Fruit fly (Drosophila melanogaster) whole organism, prepupa: ENCODE data around the gene st.

ENCODE experiments used
- CG10631 ChIP-seq: fragments of 200-800 bp; sonication (Bioruptor generic); optimal IDR thresholded peaks from 2 replicates; lab custom pipeline; 2016; ENCODE audit warnings: missing biosample characterization, missing genetic modification characterization
- CG10669 ChIP-seq: fragments of 200-800 bp; sonication (Bioruptor generic); optimal IDR thresholded peaks from 3 replicates; lab custom pipeline; 2018; ENCODE audit warnings: missing biosample characterization, mild to moderate bottlenecking, missing genetic modification characterization, moderate library complexity
- CG11294 ChIP-seq: fragments of 200-800 bp; sonication (Bioruptor generic); IDR thresholded peaks from 2 replicates; pipeline ENCODE4 v1.3.6; 2022; ENCODE audit warnings: missing biosample characterization, missing genetic modification characterization
- CG11762 ChIP-seq: fragments of 200-800 bp; sonication (Bioruptor generic); optimal IDR thresholded peaks from 3 replicates; lab custom pipeline; 2016; ENCODE audit warnings: missing biosample characterization, missing genetic modification characterization; ENCODE audit not compliant: insufficient read depth
- CG11902 ChIP-seq: fragments of 200-800 bp; sonication (Bioruptor generic); optimal IDR thresholded peaks from 3 replicates; lab custom pipeline; 2016; ENCODE audit warnings: missing biosample characterization, missing genetic modification characterization
- CG15336 ChIP-seq: fragments of 200-800 bp; sonication (Bioruptor generic); IDR thresholded peaks from 2 replicates; pipeline ENCODE4 v1.3.6; 2022; ENCODE audit warnings: missing biosample characterization, missing genetic modification characterization
- CG1621 ChIP-seq: fragments of 200-800 bp; sonication (Bioruptor generic); optimal IDR thresholded peaks from 3 replicates; lab custom pipeline; 2018; ENCODE audit warnings: missing biosample characterization, mild to moderate bottlenecking, missing genetic modification characterization
- CG31627 ChIP-seq: fragments of 200-800 bp; sonication (Bioruptor generic); optimal IDR thresholded peaks from 3 replicates; lab custom pipeline; 2016; ENCODE audit warnings: missing biosample characterization, missing genetic modification characterization
- CG32006 ChIP-seq: fragments of 200-800 bp; sonication (Bioruptor generic); optimal IDR thresholded peaks from 3 replicates; lab custom pipeline; 2017; ENCODE audit warnings: missing biosample characterization, mild to moderate bottlenecking, missing genetic modification characterization
- CG3919 ChIP-seq: fragments of 200-800 bp; sonication (Bioruptor generic); optimal IDR thresholded peaks from 3 replicates; lab custom pipeline; 2016; ENCODE audit warnings: missing biosample characterization, missing genetic modification characterization
- CG4318 ChIP-seq: fragments of 200-800 bp; sonication (Bioruptor generic); optimal IDR thresholded peaks from 3 replicates; lab custom pipeline; 2017; ENCODE audit warnings: missing biosample characterization, mild to moderate bottlenecking, missing genetic modification characterization
- CG6163 ChIP-seq: fragments of 200-800 bp; sonication (Bioruptor generic); IDR thresholded peaks from 3 replicates; pipeline ENCODE4 v1.3.6; 2022; ENCODE audit warnings: missing biosample characterization, missing genetic modification characterization
- CG6276 ChIP-seq: fragments of 200-800 bp; sonication (Bioruptor generic); optimal IDR thresholded peaks from 2 replicates; lab custom pipeline; 2017; ENCODE audit warnings: missing biosample characterization, mild to moderate bottlenecking, missing genetic modification characterization
- CG6854 ChIP-seq: fragments of 200-800 bp; sonication (Bioruptor generic); optimal IDR thresholded peaks from 2 replicates; lab custom pipeline; 2017; ENCODE audit warnings: missing biosample characterization, mild to moderate bottlenecking, missing genetic modification characterization
- CG8119 ChIP-seq: fragments of 200-800 bp; sonication (Bioruptor generic); IDR thresholded peaks from 3 replicates; pipeline ENCODE4 v1.3.6; 2022; ENCODE audit warnings: missing biosample characterization, missing genetic modification characterization
- CG8319 ChIP-seq: fragments of 200-800 bp; sonication (Bioruptor generic); optimal IDR thresholded peaks from 3 replicates; lab custom pipeline; 2016; ENCODE audit warnings: missing biosample characterization, missing genetic modification characterization
- CG8632 ChIP-seq: fragments of 200-800 bp; sonication (Bioruptor generic); optimal IDR thresholded peaks from 3 replicates; lab custom pipeline; 2016; ENCODE audit warnings: missing biosample characterization, missing genetic modification characterization
- CG9139 ChIP-seq: fragments of 200-800 bp; sonication (Bioruptor generic); optimal IDR thresholded peaks from 3 replicates; lab custom pipeline; 2017; ENCODE audit warnings: missing biosample characterization, mild to moderate bottlenecking, missing genetic modification characterization
- Eip78C ChIP-seq: fragments of 200-800 bp; sonication (Bioruptor generic); peaks from one replicate; lab custom pipeline; 2016; ENCODE audit warnings: missing biosample characterization, missing genetic modification characterization
- Ets96B ChIP-seq: fragments of 200-800 bp; optimal IDR thresholded peaks from 2 replicates; lab custom pipeline; 2019; ENCODE audit warnings: missing biosample characterization, mild to moderate bottlenecking, missing genetic modification characterization, moderate library complexity
- Gug ChIP-seq: fragments of 200-800 bp; sonication (Bioruptor generic); IDR thresholded peaks from 2 replicates; pipeline ENCODE4 v1.3.6; 2022; ENCODE audit warnings: missing biosample characterization, missing genetic modification characterization
- Hr39 ChIP-seq: fragments of 200-800 bp; sonication (Bioruptor generic); optimal IDR thresholded peaks from 2 replicates; lab custom pipeline; 2016; ENCODE audit warnings: missing biosample characterization, missing genetic modification characterization
- Hr4 ChIP-seq: fragments of 200-800 bp; sonication (Bioruptor generic); optimal IDR thresholded peaks from 3 replicates; lab custom pipeline; 2016; ENCODE audit warnings: missing biosample characterization, missing genetic modification characterization
- Lpt ChIP-seq: fragments of 200-800 bp; sonication (Bioruptor generic); optimal IDR thresholded peaks from 3 replicates; lab custom pipeline; 2016; ENCODE audit warnings: missing biosample characterization, missing genetic modification characterization
- Met ChIP-seq: fragments of 200-800 bp; sonication (Bioruptor generic); optimal IDR thresholded peaks from 3 replicates; lab custom pipeline; 2016; ENCODE audit warnings: missing biosample characterization, missing genetic modification characterization
- OdsH ChIP-seq: fragments of 200-800 bp; sonication (Bioruptor generic); optimal IDR thresholded peaks from 3 replicates; lab custom pipeline; 2016; ENCODE audit warnings: missing biosample characterization, missing genetic modification characterization
- Sox14 ChIP-seq: fragments of 200-800 bp; sonication (Bioruptor generic); optimal IDR thresholded peaks from 3 replicates; lab custom pipeline; 2016; ENCODE audit warnings: missing biosample characterization, missing genetic modification characterization
- achi ChIP-seq: fragments of 200-800 bp; sonication (Bioruptor generic); optimal IDR thresholded peaks from 3 replicates; lab custom pipeline; 2016; ENCODE audit warnings: missing biosample characterization, missing genetic modification characterization
- acj6 ChIP-seq: fragments of 200-800 bp; sonication (Bioruptor generic); optimal IDR thresholded peaks from 3 replicates; lab custom pipeline; 2016; ENCODE audit warnings: missing biosample characterization, missing genetic modification characterization
- cyc ChIP-seq: fragments of 200-800 bp; sonication (Bioruptor generic); optimal IDR thresholded peaks from 3 replicates; lab custom pipeline; 2016; ENCODE audit warnings: missing biosample characterization, missing genetic modification characterization
- dac ChIP-seq: fragments of 200-800 bp; sonication (Bioruptor generic); optimal IDR thresholded peaks from 2 replicates; lab custom pipeline; 2017; ENCODE audit warnings: missing biosample characterization, mild to moderate bottlenecking, missing genetic modification characterization
- dsx ChIP-seq: fragments of 200-800 bp; optimal IDR thresholded peaks from 3 replicates; lab custom pipeline; 2019; ENCODE audit warnings: missing biosample characterization, mild to moderate bottlenecking, missing genetic modification characterization, moderate library complexity; ENCODE audit not compliant: poor library complexity, severe bottlenecking
- eg ChIP-seq: fragments of 200-800 bp; sonication (Bioruptor generic); IDR thresholded peaks from 3 replicates; pipeline ENCODE4 v1.3.6; 2022; ENCODE audit warnings: missing biosample characterization, missing genetic modification characterization
- esn ChIP-seq: fragments of 200-800 bp; sonication (Bioruptor generic); optimal IDR thresholded peaks from 2 replicates; lab custom pipeline; 2016; ENCODE audit warnings: missing biosample characterization, mild to moderate bottlenecking, missing genetic modification characterization, moderate library complexity
- fd59A ChIP-seq: fragments of 200-800 bp; sonication (Bioruptor generic); optimal IDR thresholded peaks from 2 replicates; lab custom pipeline; 2017; ENCODE audit warnings: missing biosample characterization, mild to moderate bottlenecking, missing genetic modification characterization, missing genetic modification reagents
- fkh ChIP-seq: fragments of 200-800 bp; sonication (Bioruptor generic); optimal IDR thresholded peaks from 3 replicates; lab custom pipeline; 2017; ENCODE audit warnings: missing biosample characterization, mild to moderate bottlenecking, missing genetic modification characterization, moderate library complexity
- net ChIP-seq: fragments of 200-800 bp; sonication (Bioruptor generic); optimal IDR thresholded peaks from 3 replicates; lab custom pipeline; 2016; ENCODE audit warnings: missing biosample characterization, missing genetic modification characterization
- pdm3 ChIP-seq: fragments of 200-800 bp; sonication (Bioruptor generic); optimal IDR thresholded peaks from 3 replicates; lab custom pipeline; 2016; ENCODE audit warnings: missing biosample characterization, missing genetic modification characterization
- salr ChIP-seq, 2 experiments: fragments of 200-800 bp; sonication (Bioruptor generic); optimal IDR thresholded peaks; 3 replicates each; lab custom pipeline; 2016 to 2018; ENCODE audit warnings: missing biosample characterization in 2 of 2, missing genetic modification characterization in 2 of 2, mild to moderate bottlenecking in 1 of 2
- ss ChIP-seq, 2 experiments: fragments of 200-800 bp; sonication (Bioruptor generic); optimal IDR thresholded peaks; 2 replicates in 1 of 2; 3 replicates in 1 of 2; lab custom pipeline; 2017 to 2018; ENCODE audit warnings: mild to moderate bottlenecking in 2 of 2, missing biosample characterization in 2 of 2, missing genetic modification characterization in 2 of 2, moderate library complexity in 1 of 2
- svp ChIP-seq: fragments of 200-800 bp; sonication (Bioruptor generic); peaks from one replicate; lab custom pipeline; 2016; ENCODE audit warnings: missing biosample characterization, missing genetic modification characterization
- vri ChIP-seq: fragments of 200-800 bp; sonication (Bioruptor generic); optimal IDR thresholded peaks from 3 replicates; lab custom pipeline; 2016; ENCODE audit warnings: missing biosample characterization, mild to moderate bottlenecking, missing genetic modification characterization

Gene st

DNA sequence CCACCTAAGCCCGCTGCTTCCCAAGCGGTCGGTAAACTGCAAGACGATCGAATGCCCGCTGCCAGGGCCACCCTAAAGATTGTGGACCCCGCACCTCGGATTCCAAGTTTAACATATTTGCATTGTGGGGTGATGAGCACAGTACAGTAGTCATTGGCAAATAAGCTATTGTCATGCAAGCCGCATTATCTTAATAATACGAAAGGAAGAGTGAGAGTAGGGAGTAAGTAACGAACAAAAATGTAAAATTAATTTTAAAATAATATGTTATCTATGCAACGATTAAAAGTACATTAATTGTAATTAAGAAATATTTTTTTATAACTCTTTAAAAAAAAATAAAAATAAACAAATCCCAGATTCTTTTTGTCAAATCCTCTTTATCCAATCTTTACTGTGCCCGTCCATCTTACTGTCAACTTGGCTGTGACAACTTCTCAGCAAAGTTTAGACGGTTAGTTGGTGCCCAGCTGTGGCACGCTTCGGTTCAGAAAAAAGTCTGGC, at the start of gene st:
st (plus strand) TSS at position 454 of the 504 bp plus-strand sequence.
- TF ChIP-seq achi (GFP tag; lab: Kevin White, UChicago): peak; percentile 7
- peak; percentile 21 for TF ChIP-seq CG10631 (GFP tag; lab: Kevin White, UChicago)
- peak; percentile 24 for TF ChIP-seq Hr4 (GFP tag; lab: Kevin White, UChicago)
- peak; percentile 45 for TF ChIP-seq CG32006
- TF ChIP-seq Ets96B (tag; lab: Kevin White, UChicago): no peak
- no peak for TF ChIP-seq cyc (GFP tag; lab: Kevin White, UChicago)
- peak; percentile 18 for TF ChIP-seq fkh
- TF ChIP-seq OdsH: peak; percentile 17
- TF ChIP-seq CG11902: no peak

DNA sequence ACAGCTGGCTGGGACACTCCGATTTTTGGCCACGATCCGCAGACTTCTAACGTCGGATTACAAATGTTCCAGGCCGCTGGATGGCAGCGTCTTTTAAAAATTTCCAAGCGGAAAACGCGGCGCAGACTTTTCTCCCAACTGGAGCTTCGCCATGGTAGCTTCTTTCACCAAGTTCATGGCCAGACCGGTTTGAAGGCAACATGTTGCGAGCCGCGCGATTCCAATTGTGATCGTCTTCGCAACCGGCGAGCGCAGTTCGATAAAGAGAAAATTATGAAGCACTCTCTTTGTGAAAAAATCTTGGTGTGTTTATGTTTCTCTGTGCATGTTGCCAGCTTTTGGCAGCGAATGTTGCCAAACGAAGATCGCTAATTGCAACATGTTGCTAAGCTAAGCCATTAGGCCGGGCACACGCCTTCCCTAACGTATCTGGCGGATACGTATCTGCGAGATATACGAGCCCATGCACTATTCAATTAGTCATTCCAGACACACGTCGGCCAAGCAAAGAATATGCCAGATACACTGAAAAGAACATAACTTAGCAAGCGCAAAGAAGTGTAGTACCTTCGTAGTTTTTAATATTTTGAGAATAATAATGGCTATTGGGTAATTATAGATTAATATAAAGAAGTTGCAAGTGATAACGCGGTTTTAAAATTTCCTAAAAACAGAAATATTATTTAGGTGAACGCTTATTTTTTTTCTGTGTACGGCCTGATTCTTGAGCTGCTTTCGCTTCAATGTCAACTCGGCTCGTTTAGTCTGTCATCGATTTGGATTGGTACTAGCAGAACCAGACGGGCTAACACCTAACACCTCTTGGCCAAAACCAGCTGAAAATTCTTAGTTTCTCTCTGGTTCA, 45.3 kb upstream of the st start, which contains the start of gene dsx-c73A:
dsx-c73A (minus strand) TSS at position 72 of the 865 bp plus-strand sequence.
- TF ChIP-seq CG8119 (GFP tag; lab: Robert Waterston, UW): peak; percentile 51; the same call in 2 of the 3 replicates
- peak; percentile 33 for TF ChIP-seq CG10631 (GFP tag; lab: Kevin White, UChicago)
- TF ChIP-seq CG1621: no peak
- TF ChIP-seq eg (GFP tag; lab: Robert Waterston, UW): peak; percentile 68
- TF ChIP-seq Lpt (GFP tag; lab: Kevin White, UChicago): peak; percentile 39
- peak; percentile 8 for TF ChIP-seq pdm3 (GFP tag; lab: Kevin White, UChicago)
- peak; percentile 37 for TF ChIP-seq OdsH
- peak; percentile 83 for TF ChIP-seq Eip78C (GFP tag; lab: Kevin White, UChicago)
- no peak for TF ChIP-seq Hr39 (GFP tag; lab: Kevin White, UChicago)
- TF ChIP-seq CG31627 (GFP tag; lab: Kevin White, UChicago): no peak
- TF ChIP-seq vri (GFP tag; lab: Kevin White, UChicago): no peak
- TF ChIP-seq CG15336: peak; percentile 79
- peak in 1 of 2 experiments; percentile 66 for TF ChIP-seq salr (GFP tag; optimal IDR thresholded peaks at IDR 0.05; lab: Kevin White, UChicago)
- no peak for TF ChIP-seq esn (GFP tag; lab: Kevin White, UChicago)
- peak; percentile 18; the same call in 1 of the 2 replicates for TF ChIP-seq CG11294 (GFP tag; lab: Robert Waterston, UW)
- TF ChIP-seq Hr4 (GFP tag; lab: Kevin White, UChicago): peak; percentile 60
- peak; percentile 32 for TF ChIP-seq acj6 (GFP tag; lab: Kevin White, UChicago)
- peak; percentile 40 for TF ChIP-seq net (GFP tag; lab: Kevin White, UChicago)
- TF ChIP-seq CG10669: no peak
- peak; percentile 48 for TF ChIP-seq CG6276
- TF ChIP-seq CG8319: no peak
- TF ChIP-seq achi (GFP tag; lab: Kevin White, UChicago): peak; percentile 50
- peak; percentile 55 for TF ChIP-seq CG3919 (GFP tag; lab: Kevin White, UChicago)
- TF ChIP-seq CG32006: peak; percentile 76
- TF ChIP-seq CG6163 (GFP tag; lab: Robert Waterston, UW): peak; percentile 63; the same call in 2 of the 3 replicates
- peak; percentile 39; the same call in 1 of the 2 replicates for TF ChIP-seq Gug (GFP tag; lab: Robert Waterston, UW)
- TF ChIP-seq Sox14: peak; percentile 48
- peak; percentile 37 for TF ChIP-seq CG4318 (GFP tag; lab: Kevin White, UChicago)
- TF ChIP-seq CG6854: no peak
- TF ChIP-seq svp (GFP tag; lab: Kevin White, UChicago): no peak
- TF ChIP-seq cyc (GFP tag; lab: Kevin White, UChicago): no peak

DNA sequence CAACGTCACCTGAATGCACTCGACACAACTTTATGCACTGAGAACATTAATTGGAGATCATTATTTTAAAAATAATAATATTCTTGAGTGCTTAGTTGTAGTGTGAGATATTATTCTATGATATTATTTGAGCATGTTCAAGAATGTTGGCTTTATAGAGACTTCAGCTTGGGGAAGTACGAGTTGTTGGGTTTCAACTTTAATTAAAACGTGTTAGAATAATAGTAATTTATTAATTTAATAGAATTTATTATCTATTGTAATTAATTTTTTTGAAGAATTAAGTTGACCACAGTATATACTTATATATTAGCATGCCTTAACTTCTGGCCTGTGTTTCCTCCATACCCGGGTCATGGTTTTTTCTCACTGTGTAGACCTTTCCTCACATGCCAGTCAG, 33.6 kb upstream of the st start:
- no peak for TF ChIP-seq svp (GFP tag; lab: Kevin White, UChicago)
- TF ChIP-seq dsx (GFP tag; lab: Kevin White, UChicago): peak; percentile 37
- TF ChIP-seq Gug (GFP tag; lab: Robert Waterston, UW): 0 out of 2 replicates have a peak, but pooled peaks have one; percentile 18
- peak; percentile 34 for TF ChIP-seq CG8632 (GFP tag; lab: Kevin White, UChicago)
- TF ChIP-seq Hr39 (GFP tag; lab: Kevin White, UChicago): no peak
- TF ChIP-seq OdsH: peak; percentile 38
- peak in 1 of 2 experiments; percentile 33 for TF ChIP-seq ss (GFP tag; optimal IDR thresholded peaks at IDR 0.05; lab: Kevin White, UChicago)
- TF ChIP-seq dac: no peak
- no peak for TF ChIP-seq Met (GFP tag; lab: Kevin White, UChicago)
- TF ChIP-seq net (GFP tag; lab: Kevin White, UChicago): peak; percentile 52
- peak; percentile 63 for TF ChIP-seq CG3919 (GFP tag; lab: Kevin White, UChicago)
- TF ChIP-seq CG10631 (GFP tag; lab: Kevin White, UChicago): peak; percentile 53
- no peak for TF ChIP-seq fd59A (GFP tag; lab: Kevin White, UChicago)
- peak; percentile 25 for TF ChIP-seq CG11902
- peak; percentile 80 for TF ChIP-seq Eip78C (GFP tag; lab: Kevin White, UChicago)
- peak; percentile 33 for TF ChIP-seq Ets96B (tag; lab: Kevin White, UChicago)
- TF ChIP-seq CG11762 (GFP tag; lab: Kevin White, UChicago): no peak
- peak; percentile 35 for TF ChIP-seq CG9139
- TF ChIP-seq CG8319: peak; percentile 18
- TF ChIP-seq CG10669: peak; percentile 38
- peak; percentile 84 for TF ChIP-seq CG32006
- TF ChIP-seq CG4318 (GFP tag; lab: Kevin White, UChicago): peak; percentile 72
- peak; percentile 34; the same call in 2 of the 3 replicates for TF ChIP-seq eg (GFP tag; lab: Robert Waterston, UW)
- TF ChIP-seq salr (GFP tag; optimal IDR thresholded peaks at IDR 0.05; lab: Kevin White, UChicago): peak in 1 of 2 experiments; percentile 69
- TF ChIP-seq acj6 (GFP tag; lab: Kevin White, UChicago): peak; percentile 42
